Fruit fly (Drosophila melanogaster) whole organism, adult: ENCODE data around the gene CG31068.
A peak's percentile ranks its signal among the peaks of the same experiment; 100 is the strongest.

Experiments
- CG11617 ChIP-seq: fragments of 200-800 bp; sonication (Bioruptor generic); optimal IDR thresholded peaks from 2 replicates; lab custom pipeline; 2017; ENCODE audit warnings: mild to moderate bottlenecking, missing biosample characterization, missing genetic modification reagents, missing genetic modification characterization
- CG12768 ChIP-seq: fragments of 200-800 bp; sonication (Bioruptor generic); optimal IDR thresholded peaks from 2 replicates; lab custom pipeline; 2017; ENCODE audit warnings: missing biosample characterization, missing genetic modification characterization, mild to moderate bottlenecking, moderate library complexity, missing genetic modification reagents
- CG14711 ChIP-seq: fragments of 200-800 bp; sonication (Bioruptor generic); optimal IDR thresholded peaks from 2 replicates; lab custom pipeline; 2018; ENCODE audit warnings: missing biosample characterization, mild to moderate bottlenecking, missing genetic modification characterization, moderate library complexity
- CG1620 ChIP-seq: fragments of 200-800 bp; sonication (Bioruptor generic); optimal IDR thresholded peaks from 2 replicates; lab custom pipeline; 2016; ENCODE audit warnings: missing biosample characterization, missing genetic modification characterization
- CG33017 ChIP-seq: fragments of 200-800 bp; sonication (Bioruptor generic); optimal IDR thresholded peaks from 2 replicates; lab custom pipeline; 2018; ENCODE audit warnings: missing biosample characterization, mild to moderate bottlenecking, missing genetic modification characterization, moderate library complexity
- CG5204 ChIP-seq: fragments of 200-800 bp; sonication (Bioruptor generic); optimal IDR thresholded peaks from 2 replicates; lab custom pipeline; 2016; ENCODE audit warnings: missing biosample characterization, missing genetic modification characterization
- CG7045 ChIP-seq: fragments of 200-800 bp; sonication (Bioruptor generic); optimal IDR thresholded peaks from 2 replicates; lab custom pipeline; 2017; ENCODE audit warnings: missing biosample characterization, mild to moderate bottlenecking, missing genetic modification characterization
- CG7101 ChIP-seq: fragments of 200-800 bp; sonication (Bioruptor generic); optimal IDR thresholded peaks from 2 replicates; lab custom pipeline; 2018; ENCODE audit warnings: missing biosample characterization, mild to moderate bottlenecking, missing genetic modification characterization, moderate library complexity
- Clk ChIP-seq: fragments of 200-800 bp; sonication (Bioruptor generic); optimal IDR thresholded peaks from 2 replicates; lab custom pipeline; 2017; ENCODE audit warnings: missing biosample characterization, missing genetic modification characterization
- Crg-1 ChIP-seq: fragments of 200-800 bp; sonication (Bioruptor generic); optimal IDR thresholded peaks from 2 replicates; lab custom pipeline; 2016; ENCODE audit warnings: missing biosample characterization, missing genetic modification characterization
- Hr96 ChIP-seq: fragments of 200-800 bp; sonication (Bioruptor generic); optimal IDR thresholded peaks from 2 replicates; lab custom pipeline; 2016; ENCODE audit warnings: missing biosample characterization, missing genetic modification characterization
- Mnt ChIP-seq: fragments of 200-800 bp; sonication (Bioruptor generic); optimal IDR thresholded peaks from 2 replicates; lab custom pipeline; 2016; ENCODE audit warnings: missing biosample characterization, mild to moderate bottlenecking, missing genetic modification characterization
- bab1 ChIP-seq: fragments of 200-800 bp; sonication (Bioruptor generic); optimal IDR thresholded peaks from 3 replicates; lab custom pipeline; 2019; ENCODE audit warnings: missing biosample characterization, mild to moderate bottlenecking, missing genetic modification characterization, moderate library complexity
- cic ChIP-seq: fragments of 200-800 bp; sonication (Bioruptor generic); optimal IDR thresholded peaks from 2 replicates; lab custom pipeline; 2017; ENCODE audit warnings: missing biosample characterization, mild to moderate bottlenecking, missing genetic modification characterization, moderate library complexity
- cnc ChIP-seq, 2 experiments: fragments of >200 bp; optimal IDR thresholded peaks; 2 replicates each; lab custom pipeline; 2017
- kay ChIP-seq: fragments of 200-800 bp; sonication (Bioruptor generic); peaks from one replicate; lab custom pipeline; 2016; ENCODE audit warnings: missing biosample characterization, missing genetic modification characterization, borderline replicate concordance
- ovo ChIP-seq: fragments of 200-800 bp; sonication (Bioruptor generic); optimal IDR thresholded peaks from 2 replicates; lab custom pipeline; 2016; ENCODE audit warnings: missing biosample characterization, missing genetic modification characterization
- pad ChIP-seq: fragments of 200-800 bp; sonication (Bioruptor generic); optimal IDR thresholded peaks from 3 replicates; lab custom pipeline; 2017; ENCODE audit warnings: missing biosample characterization, missing genetic modification characterization, mild to moderate bottlenecking, moderate library complexity, missing genetic modification reagents
- tj ChIP-seq: fragments of 200-800 bp; sonication (Bioruptor generic); optimal IDR thresholded peaks from 3 replicates; lab custom pipeline; 2017; ENCODE audit warnings: missing biosample characterization, mild to moderate bottlenecking, missing genetic modification characterization, moderate library complexity
- toe ChIP-seq: fragments of 200-800 bp; sonication (Bioruptor generic); optimal IDR thresholded peaks from 2 replicates; lab custom pipeline; 2016; ENCODE audit warnings: missing biosample characterization, missing genetic modification characterization

Gene CG31068

DNA sequence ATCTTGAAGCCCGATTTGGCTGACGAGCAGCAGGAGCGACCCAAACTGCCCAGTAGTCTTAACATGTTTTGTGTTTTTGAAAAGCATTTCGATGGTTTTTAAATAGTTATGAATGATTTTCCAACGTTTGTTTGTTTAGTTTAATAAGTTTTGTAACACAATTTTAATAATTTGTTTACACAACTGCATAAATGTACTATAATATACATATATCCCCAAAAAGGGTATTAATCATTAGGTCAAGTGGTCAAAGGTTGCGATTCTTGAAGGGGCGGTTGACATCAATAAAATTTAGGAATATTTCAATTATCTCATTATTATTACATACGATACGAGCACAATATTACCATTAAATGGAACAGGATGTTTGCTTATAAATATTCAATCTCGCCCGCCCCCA, 4.1 kb upstream of the CG31068 start, which contains the start of gene CG42814:
Gene CG42814, minus strand, starts transcription at position 101 of the 400 bp plus-strand sequence.
- TF ChIP-seq CG11617 (no peak), cic (GFP tag; lab: Kevin White, UChicago) (no peak), Mnt (GFP tag; lab: Kevin White, UChicago) (no peak), Clk (no peak), ovo (GFP tag; lab: Kevin White, UChicago) (no peak)

DNA sequence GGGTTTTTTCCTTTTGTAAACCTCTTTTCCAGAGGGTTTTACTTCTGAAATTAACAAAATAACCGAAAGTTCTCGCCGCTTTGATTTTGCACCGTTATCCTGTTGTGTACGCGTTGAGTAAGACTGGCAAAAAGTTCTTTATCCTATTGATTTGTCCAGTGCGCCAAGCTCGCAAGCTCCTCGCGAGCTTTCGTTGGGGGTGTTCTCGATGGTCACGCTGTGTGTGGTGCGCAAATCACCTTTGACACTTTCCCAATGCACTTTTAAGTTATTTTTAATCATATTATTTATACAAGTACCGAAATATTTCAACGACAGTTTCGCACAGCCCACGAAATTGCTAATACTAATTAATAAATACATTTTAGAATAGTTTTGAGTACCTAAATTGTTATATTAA, 4.5 kb downstream of the CG31068 start:
- no peak for TF ChIP-seq CG7101 (tag; lab: Kevin White, UChicago)
- no peak for TF ChIP-seq CG11617
- no peak for TF ChIP-seq kay (GFP tag; lab: Kevin White, UChicago)

DNA sequence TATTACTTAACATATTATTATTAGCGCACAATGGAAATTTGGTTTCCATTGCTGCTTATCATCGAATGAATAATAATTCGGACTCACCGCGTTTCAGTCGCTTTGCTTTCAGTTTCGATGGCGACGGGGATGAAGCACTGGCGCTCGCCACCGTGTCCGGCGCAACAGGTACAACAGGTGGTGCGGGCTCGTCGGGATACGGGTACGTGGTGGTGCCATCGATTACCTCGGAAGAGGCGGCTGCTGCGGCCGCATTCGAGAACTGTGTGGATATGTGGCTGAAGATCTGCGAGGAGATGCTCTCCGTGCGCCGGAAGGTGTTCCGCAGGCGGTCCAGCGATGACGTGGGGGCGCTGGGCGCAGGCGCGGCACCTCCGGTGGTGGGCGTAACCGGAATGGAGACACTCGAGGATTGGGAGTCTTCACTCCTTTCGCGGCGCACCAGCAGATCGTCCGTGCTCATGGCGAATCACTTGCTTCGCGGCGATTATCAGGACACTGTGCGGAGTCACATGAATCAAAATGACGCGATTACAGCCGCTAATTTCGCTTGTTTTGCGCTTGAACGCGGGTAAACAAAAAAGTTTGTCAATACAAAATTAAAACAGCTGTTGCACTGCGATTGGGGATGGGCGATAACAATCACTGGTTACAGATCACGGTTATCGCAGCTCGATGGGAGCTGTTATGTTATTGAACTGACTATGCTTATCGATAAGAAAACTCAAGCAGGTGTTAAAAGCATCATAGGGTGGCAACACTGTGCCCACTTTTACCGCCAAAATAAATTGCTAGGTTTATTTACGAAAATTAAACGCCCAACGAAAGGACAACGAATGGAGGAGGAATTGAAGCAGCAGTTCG, 5.2 kb downstream of the CG31068 start, which contains the start of the genes CG31064 and PolA2:
Gene CG31064, minus strand, starts transcription at position 648 of the 864 bp plus-strand sequence.
Gene PolA2, plus strand, starts transcription at position 726 of the 864 bp plus-strand sequence.
- TF ChIP-seq pad (GFP tag; lab: Kevin White, UChicago) (peak; percentile 5), kay (GFP tag; lab: Kevin White, UChicago) (no peak), Hr96 (GFP tag; lab: Kevin White, UChicago) (no peak), CG33017 (tag; lab: Kevin White, UChicago) (no peak), CG1620 (GFP tag; lab: Kevin White, UChicago) (peak; percentile 30), cnc (optimal IDR thresholded peaks at IDR 0.05; lab: Kevin White, UChicago) (no peak), CG5204 (GFP tag; lab: Kevin White, UChicago) (no peak), CG11617 (no peak), CG7101 (tag; lab: Kevin White, UChicago) (no peak), CG7045 (GFP tag; lab: Kevin White, UChicago) (no peak), bab1 (GFP tag; lab: Kevin White, UChicago) (peak; percentile 24), CG12768 (no peak), Crg-1 (peak; percentile 38), ovo (GFP tag; lab: Kevin White, UChicago) (no peak), CG14711 (tag; lab: Kevin White, UChicago) (peak; percentile 55), Mnt (GFP tag; lab: Kevin White, UChicago) (peak; percentile 34), toe (no peak), tj (GFP tag; lab: Kevin White, UChicago) (no peak), Clk (no peak), cic (GFP tag; lab: Kevin White, UChicago) (peak; percentile 6)

DNA sequence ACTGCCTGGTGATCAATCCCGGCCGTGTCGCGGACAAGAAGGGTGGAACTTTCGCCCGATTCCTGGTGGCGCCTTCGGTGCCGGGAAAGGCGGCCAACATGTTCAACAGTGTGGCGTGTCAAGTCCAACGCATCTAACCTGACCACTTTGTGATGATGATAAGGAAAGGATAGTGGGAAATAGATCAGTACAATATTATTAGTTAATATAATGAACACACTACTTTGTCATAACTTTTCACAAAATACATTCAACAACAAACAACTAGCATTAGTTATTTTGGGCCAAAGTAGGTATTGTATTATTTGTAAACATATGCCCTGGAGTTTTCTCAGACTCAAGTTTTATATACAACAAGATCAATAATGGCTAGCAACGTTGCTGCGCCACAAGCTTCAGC, 7.5 kb downstream of the CG31068 start, which contains the start of gene CG17991:
Gene CG17991, plus strand, starts transcription at position 301 of the 400 bp plus-strand sequence.
- no peak for TF ChIP-seq Mnt (GFP tag; lab: Kevin White, UChicago)
- TF ChIP-seq cnc (optimal IDR thresholded peaks at IDR 0.05; lab: Kevin White, UChicago): no peak
- no peak for TF ChIP-seq CG14711 (tag; lab: Kevin White, UChicago)
- no peak for TF ChIP-seq pad (GFP tag; lab: Kevin White, UChicago)
- TF ChIP-seq cic (GFP tag; lab: Kevin White, UChicago): no peak
- no peak for TF ChIP-seq ovo (GFP tag; lab: Kevin White, UChicago)
- no peak for TF ChIP-seq kay (GFP tag; lab: Kevin White, UChicago)
- no peak for TF ChIP-seq Hr96 (GFP tag; lab: Kevin White, UChicago)
- no peak for TF ChIP-seq CG12768
- no peak for TF ChIP-seq toe
- no peak for TF ChIP-seq CG1620 (GFP tag; lab: Kevin White, UChicago)
- TF ChIP-seq bab1 (GFP tag; lab: Kevin White, UChicago): no peak
- no peak for TF ChIP-seq CG11617
- no peak for TF ChIP-seq CG7045 (GFP tag; lab: Kevin White, UChicago)
- no peak for TF ChIP-seq Crg-1
- no peak for TF ChIP-seq CG5204 (GFP tag; lab: Kevin White, UChicago)

DNA sequence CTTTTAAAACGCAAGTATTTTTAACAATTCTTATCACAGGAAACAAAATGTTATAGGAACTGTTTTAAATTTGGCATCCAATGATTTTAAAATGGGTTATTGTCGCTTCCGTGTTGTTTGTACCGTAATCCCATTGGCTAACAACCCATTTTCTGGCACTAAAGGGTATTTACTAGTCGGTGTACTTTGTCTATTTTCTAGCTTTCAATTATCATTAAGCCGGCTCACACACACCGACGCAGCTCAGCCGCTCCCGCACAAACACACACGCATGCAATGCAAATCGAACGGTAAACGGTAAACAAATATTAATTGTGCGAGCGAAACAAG, 10.9 kb downstream of the CG31068 start:
- no peak for TF ChIP-seq Mnt (GFP tag; lab: Kevin White, UChicago)
- no peak for TF ChIP-seq CG7045 (GFP tag; lab: Kevin White, UChicago)
- TF ChIP-seq ovo (GFP tag; lab: Kevin White, UChicago): peak; percentile 91
- no peak for TF ChIP-seq Hr96 (GFP tag; lab: Kevin White, UChicago)
- TF ChIP-seq Crg-1: no peak
- TF ChIP-seq pad (GFP tag; lab: Kevin White, UChicago): peak; percentile 18

DNA sequence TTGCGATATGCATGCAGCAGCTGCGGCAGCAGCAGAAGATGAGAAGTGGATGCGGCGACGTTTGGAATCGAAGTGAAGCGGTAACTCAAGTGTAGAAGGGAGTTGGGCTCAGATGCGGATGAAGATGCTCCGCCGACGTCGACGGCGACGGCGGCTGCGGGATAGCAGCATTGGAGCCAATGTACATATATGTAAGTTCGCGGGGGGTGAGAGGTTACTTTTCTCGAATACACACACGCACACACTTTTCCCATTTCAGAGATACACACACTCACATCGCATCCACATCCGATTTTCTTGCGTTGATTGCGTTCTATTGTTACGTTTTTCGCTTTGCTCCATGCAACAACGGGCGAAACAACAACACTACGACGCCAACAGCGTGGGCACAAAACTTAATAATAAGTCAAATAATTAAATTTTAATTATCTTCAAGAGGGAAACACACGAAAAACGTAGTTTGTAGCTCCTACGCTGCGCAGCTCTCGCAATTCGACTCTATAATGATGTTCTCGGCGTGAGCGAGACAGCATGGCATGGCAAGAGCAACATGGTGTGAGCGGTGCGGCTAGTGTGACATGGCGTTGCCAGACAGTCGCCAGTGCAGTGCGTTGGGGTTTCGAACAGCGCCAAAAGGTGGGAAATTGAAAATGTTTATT, 11.4 kb downstream of the CG31068 start, which contains the start of gene CG18766:
Gene CG18766, minus strand, starts transcription at position 508 of the 659 bp plus-strand sequence.
- TF ChIP-seq CG11617: no peak
- no peak for TF ChIP-seq CG5204 (GFP tag; lab: Kevin White, UChicago)
- no peak for TF ChIP-seq Crg-1
- TF ChIP-seq Mnt (GFP tag; lab: Kevin White, UChicago): peak; percentile 35
- TF ChIP-seq CG1620 (GFP tag; lab: Kevin White, UChicago): peak; percentile 36
- TF ChIP-seq pad (GFP tag; lab: Kevin White, UChicago): peak; percentile 30
- no peak for TF ChIP-seq CG7101 (tag; lab: Kevin White, UChicago)
- peak; percentile 31 for TF ChIP-seq Hr96 (GFP tag; lab: Kevin White, UChicago)
- TF ChIP-seq kay (GFP tag; lab: Kevin White, UChicago): no peak
- TF ChIP-seq cnc (optimal IDR thresholded peaks at IDR 0.05; lab: Kevin White, UChicago): no peak
- TF ChIP-seq tj (GFP tag; lab: Kevin White, UChicago): no peak
- TF ChIP-seq CG14711 (tag; lab: Kevin White, UChicago): no peak
- peak; percentile 57 for TF ChIP-seq ovo (GFP tag; lab: Kevin White, UChicago)
- TF ChIP-seq Clk: no peak
- TF ChIP-seq CG12768: peak; percentile 30
- peak; percentile 60 for TF ChIP-seq cic (GFP tag; lab: Kevin White, UChicago)
- no peak for TF ChIP-seq CG33017 (tag; lab: Kevin White, UChicago)
- no peak for TF ChIP-seq toe
- TF ChIP-seq CG7045 (GFP tag; lab: Kevin White, UChicago): no peak
- TF ChIP-seq bab1 (GFP tag; lab: Kevin White, UChicago): no peak
